Worm (Caenorhabditis elegans) whole organism, L3 larva: Measurements from ENCODE around the gene B0554.5.

Experiments used
- nfya-1 ChIP-seq: sonication (generic microtip); optimal IDR thresholded peaks from 2 replicates; lab custom pipeline; 2017; ENCODE audit warnings: missing genetic modification characterization, mild to moderate bottlenecking, missing compliant biosample characterization, antibody characterized with exemption, moderate library complexity; ENCODE audit not compliant: insufficient read depth
- nhr-237 ChIP-seq: fragments of 150-350 bp; optimal IDR thresholded peaks from 2 replicates; lab custom pipeline; 2014; ENCODE audit warnings: missing biosample characterization, missing genetic modification characterization
- tbx-2 ChIP-seq: sonication (generic microtip); optimal IDR thresholded peaks from 2 replicates; lab custom pipeline; 2016; ENCODE audit warnings: mild to moderate bottlenecking, missing genetic modification characterization, missing compliant biosample characterization

- TF ChIP-seq nfya-1 (no peak), tbx-2 (tag; lab: Kevin White, UChicago) (no peak), nhr-237 (tag; lab: Kevin White, UChicago) (no peak)
Observed at ce11 chrV:385488-385887, 38.8 kb upstream of the B0554.5 start, which contains the start of gene lipl-5.
